Worm (Caenorhabditis elegans) whole organism, early embryonic: ENCODE measurements around the gene hum-4.

Experiments used
- B0310.2 ChIP-seq: sonication (generic microtip); optimal IDR thresholded peaks from 2 replicates; lab custom pipeline; 2016; ENCODE audit warnings: mild to moderate bottlenecking, missing genetic modification characterization, missing compliant biosample characterization
- F13C5.2 ChIP-seq: sonication (generic microtip); optimal IDR thresholded peaks from 2 replicates; lab custom pipeline; 2017; ENCODE audit warnings: mild to moderate bottlenecking, missing genetic modification characterization, inconsistent platforms, missing compliant biosample characterization
- ama-1 ChIP-seq: fragments of 150-350 bp; optimal IDR thresholded peaks from 2 replicates; lab custom pipeline; 2014
- ceh-13 ChIP-seq: fragments of 200-800 bp; sonication (Bioruptor generic); optimal IDR thresholded peaks from 2 replicates; lab custom pipeline; 2018; ENCODE audit warnings: mild to moderate bottlenecking, missing genetic modification characterization, missing compliant biosample characterization
- ceh-36 ChIP-seq: sonication (generic microtip); optimal IDR thresholded peaks from 2 replicates; lab custom pipeline; 2016; ENCODE audit warnings: missing genetic modification characterization, inconsistent platforms, missing compliant biosample characterization
- ets-7 ChIP-seq: sonication (generic microtip); optimal IDR thresholded peaks from 2 replicates; lab custom pipeline; 2016; ENCODE audit warnings: missing genotype, missing genetic modification characterization, missing compliant biosample characterization
- flt-1 ChIP-seq: fragments of 200-800 bp; sonication (Bioruptor generic); IDR thresholded peaks from 2 replicates; pipeline ENCODE4 v1.3.6; 2022; ENCODE audit warnings: missing genetic modification characterization, missing compliant biosample characterization
- hmbx-1 ChIP-seq: sonication (generic microtip); optimal IDR thresholded peaks from 2 replicates; lab custom pipeline; 2016; ENCODE audit warnings: mild to moderate bottlenecking, missing genetic modification characterization, missing compliant biosample characterization
- hnd-1 ChIP-seq: sonication (generic microtip); optimal IDR thresholded peaks from 2 replicates; lab custom pipeline; 2016; ENCODE audit warnings: missing genetic modification characterization, missing compliant biosample characterization
- pes-1 ChIP-seq: fragments of 200-800 bp; sonication (Bioruptor generic); IDR thresholded peaks from 2 replicates; pipeline ENCODE4 v1.3.6; 2022; ENCODE audit warnings: missing genetic modification reagents, missing genetic modification characterization, missing compliant biosample characterization
- scrt-1 ChIP-seq: fragments of 200-800 bp; sonication (Bioruptor generic); IDR thresholded peaks from 2 replicates; pipeline ENCODE4 v1.3.6; 2022; ENCODE audit warnings: missing genetic modification characterization, missing compliant biosample characterization
- sea-1 ChIP-seq: fragments of 200-800 bp; sonication (Bioruptor generic); conservative IDR thresholded peaks from 2 replicates; pipeline ENCODE4 v1.3.6; 2022; ENCODE audit warnings: missing genetic modification characterization, missing compliant biosample characterization
- tbx-37 ChIP-seq: fragments of 200-800 bp; sonication (Bioruptor generic); conservative IDR thresholded peaks from 2 replicates; pipeline ENCODE4 v1.3.6; 2022; ENCODE audit warnings: missing genetic modification reagents, missing genetic modification characterization, missing compliant biosample characterization
- tra-4 ChIP-seq: sonication (generic microtip); optimal IDR thresholded peaks from 2 replicates; lab custom pipeline; 2017; ENCODE audit warnings: missing genetic modification characterization, missing compliant biosample characterization

ce11 chrX:11387723-11388330 lies 45.6 kb downstream of the hum-4 start:
- TF ChIP-seq ets-7 (tag; lab: Kevin White, UChicago) (no peak), ama-1 (lab: Kevin White, UChicago) (no peak), scrt-1 (GFP tag; lab: Robert Waterston, UW) (no peak), hmbx-1 (no peak), B0310.2 (no peak), ceh-13 (GFP tag; lab: Kevin White, UChicago) (no peak), F13C5.2 (tag; lab: Kevin White, UChicago) (no peak), tra-4 (tag; lab: Kevin White, UChicago) (no peak), hnd-1 (tag; lab: Kevin White, UChicago) (no peak), sea-1 (no peak), ceh-36 (tag; lab: Kevin White, UChicago) (no peak), pes-1 (GFP tag; lab: Robert Waterston, UW) (no peak), flt-1 (GFP tag; lab: Robert Waterston, UW) (no peak), tbx-37 (GFP tag; lab: Robert Waterston, UW) (no peak)
